Worm (Caenorhabditis elegans): ENCODE data around the gene C14A11.6.

The C14A11.6 gene

DNA sequence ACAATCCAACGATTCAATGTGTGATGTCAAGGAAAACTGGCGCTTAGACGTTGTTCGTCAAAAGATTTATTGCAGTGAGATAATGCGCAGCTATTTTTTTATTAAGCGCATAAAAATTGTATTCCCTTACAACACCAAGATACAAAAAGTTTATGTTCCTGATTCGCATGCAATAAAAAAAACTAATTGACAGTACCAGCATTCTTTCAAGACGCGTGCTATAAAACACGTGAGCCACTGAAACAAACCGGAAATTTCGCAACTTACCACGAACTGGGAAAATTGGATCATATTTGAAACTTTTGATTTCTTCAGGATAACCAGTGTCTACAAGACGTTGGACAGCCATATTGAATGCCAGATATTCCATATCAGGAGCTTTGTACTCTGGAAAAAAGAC is 23.5 kb upstream of the C14A11.6 start:
- peak; percentile 3 for TF ChIP-seq nhr-80 (tag; optimal IDR thresholded peaks at IDR 0.05)
- TF ChIP-seq let-607 (tag; optimal IDR thresholded peaks at IDR 0.05) = peak in 1 of 2 experiments; percentile 69
- no peak for TF ChIP-seq tlf-1 (GFP tag; optimal IDR thresholded peaks at IDR 0.05)
- peak; percentile 89 for TF ChIP-seq cebp-1 (GFP tag; IDR thresholded peaks at IDR 0.05)
- TF ChIP-seq cebp-1 (tag; optimal IDR thresholded peaks at IDR 0.05) = peak; percentile 89

DNA sequence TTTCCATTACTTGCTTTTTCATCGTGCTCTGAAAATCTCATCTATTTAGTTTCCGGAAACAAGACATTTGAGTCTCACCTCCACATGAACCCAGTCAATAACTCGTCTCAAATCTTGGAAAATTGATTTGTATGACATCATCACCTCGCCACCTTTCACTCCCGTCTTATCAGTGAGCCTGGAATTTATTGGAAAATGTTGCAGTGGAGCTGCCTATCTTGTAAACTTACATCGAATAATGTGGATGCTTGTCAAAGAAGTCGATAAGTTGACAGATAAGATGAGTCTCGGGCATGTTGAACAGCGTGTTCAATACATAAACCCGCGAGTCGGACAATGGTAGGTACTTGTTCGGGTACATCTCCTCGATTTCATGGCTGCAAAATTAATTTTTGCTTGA is 22.8 kb upstream of the C14A11.6 start:
- TF ChIP-seq snpc-1.1 (tag; optimal IDR thresholded peaks at IDR 0.05; ENCODE audit: insufficient read depth) = no peak
- no peak for TF ChIP-seq snpc-1.3 (tag; optimal IDR thresholded peaks at IDR 0.05; ENCODE audit: insufficient read depth)
- no peak for TF ChIP-seq rpc-1 (optimal IDR thresholded peaks at IDR 0.05)
- TF ChIP-seq rpc-1 (tag; optimal IDR thresholded peaks at IDR 0.05) = no peak
- no peak for TF ChIP-seq egl-18 (GFP tag; IDR thresholded peaks at IDR 0.05)
- TF ChIP-seq ztf-25 (GFP tag; IDR thresholded peaks at IDR 0.05) = no peak
- peak; percentile 11 for TF ChIP-seq ZK185.1 (tag; optimal IDR thresholded peaks at IDR 0.05; ENCODE audit: poor library complexity, severe bottlenecking)
- no peak for TF ChIP-seq Y56A3A.18 (GFP tag; IDR thresholded peaks at IDR 0.05)
- no peak for TF ChIP-seq C06A6.2 (GFP tag; conservative IDR thresholded peaks at IDR 0.05)
- no peak for TF ChIP-seq B0019.2 (GFP tag; conservative IDR thresholded peaks at IDR 0.05)
- no peak for TF ChIP-seq Y79H2A.3 (GFP tag; conservative IDR thresholded peaks at IDR 0.05)
- TF ChIP-seq him-1 (tag; optimal IDR thresholded peaks at IDR 0.05) = no peak
- TF ChIP-seq ztf-26 (tag; optimal IDR thresholded peaks at IDR 0.05) = no peak
- TF ChIP-seq nhr-120 (GFP tag; IDR thresholded peaks at IDR 0.05) = no peak
- TF ChIP-seq cebp-1 (GFP tag; IDR thresholded peaks at IDR 0.05) = no peak
- no peak for TF ChIP-seq cebp-1 (tag; optimal IDR thresholded peaks at IDR 0.05)
- TF ChIP-seq xnd-1 (tag; optimal IDR thresholded peaks at IDR 0.05) = no peak
- no peak for TF ChIP-seq rec-8 (tag; optimal IDR thresholded peaks at IDR 0.05)
- no peak for TF ChIP-seq Y53G8AR.9 (GFP tag; conservative IDR thresholded peaks at IDR 0.05)
- 0 out of 2 replicates have a peak, but pooled peaks have one; percentile 45 for TF ChIP-seq dox-1 (GFP tag; IDR thresholded peaks at IDR 0.05)
- TF ChIP-seq tlf-1 (GFP tag; optimal IDR thresholded peaks at IDR 0.05) = no peak
- no peak for TF ChIP-seq zfh-2 (GFP tag; conservative IDR thresholded peaks at IDR 0.05)
- no peak for TF ChIP-seq F57C9.4 (tag; optimal IDR thresholded peaks at IDR 0.05)
- no peak for TF ChIP-seq ceh-27 (GFP tag; optimal IDR thresholded peaks at IDR 0.05)
- no peak for TF ChIP-seq madf-8 (GFP tag; conservative IDR thresholded peaks at IDR 0.05)
- TF ChIP-seq T07F8.4 (tag; optimal IDR thresholded peaks at IDR 0.05) = no peak
- peak; percentile 61 for TF ChIP-seq atf-7 (tag; optimal IDR thresholded peaks at IDR 0.05)
- TF ChIP-seq lir-1 (GFP tag; conservative IDR thresholded peaks at IDR 0.05) = no peak
- TF ChIP-seq let-607 (tag; optimal IDR thresholded peaks at IDR 0.05) = peak in 1 of 2 experiments; percentile 33
- no peak for TF ChIP-seq athp-1 (tag; optimal IDR thresholded peaks at IDR 0.05)
- TF ChIP-seq attf-6 (GFP tag; IDR thresholded peaks at IDR 0.05) = no peak
- no peak for TF ChIP-seq zim-3 (tag; optimal IDR thresholded peaks at IDR 0.05)
- no peak for TF ChIP-seq snpc-4 (GFP tag; optimal IDR thresholded peaks at IDR 0.05)
- TF ChIP-seq snpc-4 (tag; optimal IDR thresholded peaks at IDR 0.05) = no peak
- no peak for TF ChIP-seq efl-1 (GFP tag; optimal IDR thresholded peaks at IDR 0.05)
- peak; percentile 78 for TF ChIP-seq nhr-80 (tag; optimal IDR thresholded peaks at IDR 0.05)
- TF ChIP-seq mxl-1 (tag; optimal IDR thresholded peaks at IDR 0.05) = no peak
- no peak for TF ChIP-seq madf-10 (tag; optimal IDR thresholded peaks at IDR 0.05)
- no peak for TF ChIP-seq lin-54 (GFP tag; optimal IDR thresholded peaks at IDR 0.05)
- TF ChIP-seq mcd-1 (GFP tag; IDR thresholded peaks at IDR 0.05) = no peak
- TF ChIP-seq mes-4 (tag; optimal IDR thresholded peaks at IDR 0.05) = no peak
